Worm (Caenorhabditis elegans): Measurements from ENCODE around the gene argk-1.

- TF ChIP-seq ztf-11 (tag; optimal IDR thresholded peaks at IDR 0.05) (no peak), lin-13 (GFP tag; optimal IDR thresholded peaks at IDR 0.05) (no peak), nhr-28 (tag; optimal IDR thresholded peaks at IDR 0.05) (no peak), alr-1 (tag; optimal IDR thresholded peaks at IDR 0.05; ENCODE audit: borderline replicate concordance) (no peak), nhr-11 (tag; optimal IDR thresholded peaks at IDR 0.05) (no peak), nhr-76 (tag; optimal IDR thresholded peaks at IDR 0.05) (no peak)
These were observed 41.7 kb upstream of the argk-1 start, which contains the start of gene fbxa-100 for ce11 chrV:16061993-16062392.

All from whole organism, L1 larva.